Fruit fly (Drosophila melanogaster): ENCODE results near the gene Pex11c.

DNA sequence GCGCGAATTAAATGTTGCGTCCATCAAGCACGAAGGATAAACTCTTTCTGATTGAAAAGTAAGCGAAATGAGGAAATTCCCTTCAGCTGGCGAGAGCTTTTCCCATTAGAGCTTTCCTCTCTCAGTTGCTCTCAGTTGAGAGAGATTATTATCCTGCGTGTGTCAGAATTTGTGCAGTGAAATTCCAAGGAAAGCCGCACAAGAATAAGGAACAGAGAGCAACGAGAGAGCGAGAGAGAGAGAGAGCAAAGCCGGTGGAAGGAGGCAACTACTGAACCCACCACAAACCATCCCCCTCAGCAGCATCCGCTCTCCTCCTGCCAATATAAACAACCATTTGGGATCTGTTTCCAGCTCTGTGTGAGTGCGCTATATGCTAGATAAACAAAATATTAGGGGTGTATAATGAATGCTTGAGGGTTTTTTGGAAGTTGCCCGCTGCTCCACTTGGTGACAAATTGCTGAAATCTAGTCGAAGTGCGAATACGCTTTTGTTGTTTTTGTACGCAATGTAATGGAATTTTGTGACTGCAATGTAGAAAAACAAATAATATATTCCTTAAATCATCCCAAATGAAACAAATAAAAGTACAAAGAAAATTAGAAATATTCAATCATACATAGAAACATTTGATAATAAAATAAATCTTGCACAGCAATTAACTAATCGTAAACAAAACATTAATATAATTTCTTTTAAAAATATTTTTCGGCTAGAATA lies 9.2 kb upstream of the Pex11c start, which contains the start of gene CG4467:
- TF ChIP-seq pan (optimal IDR thresholded peaks at IDR 0.05) (no peak), CG8478 (optimal IDR thresholded peaks at IDR 0.05) (no peak), usp (GFP tag; optimal IDR thresholded peaks at IDR 0.05) (no peak), psq (optimal IDR thresholded peaks at IDR 0.05) (no peak), Dll (optimal IDR thresholded peaks at IDR 0.05) (no peak)
